Fruit fly (Drosophila melanogaster) whole organism, embryonic: ENCODE data around the gene His3.3A.

Experiments used
- Adf1 ChIP-seq: fragments of 200-800 bp; sonication (Bioruptor generic); IDR thresholded peaks from 2 replicates; pipeline ENCODE4 v1.3.6; 2022; ENCODE audit warnings: missing biosample characterization, missing genetic modification characterization
- Asciz ChIP-seq: fragments of 200-800 bp; sonication (Bioruptor generic); optimal IDR thresholded peaks from 2 replicates; lab custom pipeline; 2017; ENCODE audit warnings: missing biosample characterization, mild to moderate bottlenecking, missing genetic modification characterization, missing genetic modification reagents
- Atf3 ChIP-seq: fragments of 200-800 bp; sonication (Bioruptor generic); optimal IDR thresholded peaks from 3 replicates; lab custom pipeline; 2016; ENCODE audit warnings: missing biosample characterization, missing genetic modification characterization
- CG10366 ChIP-seq: fragments of 200-800 bp; sonication (Bioruptor generic); IDR thresholded peaks from 2 replicates; pipeline ENCODE4 v1.3.6; 2022; ENCODE audit warnings: missing biosample characterization, missing genetic modification characterization
- CG10979 ChIP-seq: fragments of 200-800 bp; sonication (Bioruptor generic); optimal IDR thresholded peaks from 2 replicates; lab custom pipeline; 2018; ENCODE audit warnings: missing biosample characterization, mild to moderate bottlenecking, missing genetic modification characterization, moderate library complexity
- CG12155 ChIP-seq: fragments of 200-800 bp; sonication (Bioruptor generic); optimal IDR thresholded peaks from 3 replicates; lab custom pipeline; 2016; ENCODE audit warnings: missing biosample characterization, missing genetic modification characterization
- CG12659 ChIP-seq: fragments of 200-800 bp; sonication (Bioruptor generic); optimal IDR thresholded peaks from 3 replicates; lab custom pipeline; 2017; ENCODE audit warnings: mild to moderate bottlenecking, missing biosample characterization, missing genetic modification reagents, missing genetic modification characterization
- CG1603 ChIP-seq: fragments of 200-800 bp; sonication (Bioruptor generic); optimal IDR thresholded peaks from 2 replicates; lab custom pipeline; 2019; ENCODE audit warnings: missing biosample characterization, mild to moderate bottlenecking, missing genetic modification characterization, moderate library complexity
- CG17612 ChIP-seq: fragments of 200-800 bp; sonication (Bioruptor generic); IDR thresholded peaks from 2 replicates; pipeline ENCODE4 v1.3.6; 2022; ENCODE audit warnings: missing biosample characterization, missing genetic modification characterization
- CG1792 ChIP-seq: fragments of 200-800 bp; sonication (Bioruptor generic); optimal IDR thresholded peaks from 2 replicates; lab custom pipeline; 2016; ENCODE audit warnings: missing biosample characterization, missing genetic modification characterization
- CG2202 ChIP-seq: fragments of 200-800 bp; sonication (Bioruptor generic); optimal IDR thresholded peaks from 2 replicates; lab custom pipeline; 2018; ENCODE audit warnings: missing biosample characterization, mild to moderate bottlenecking, missing genetic modification characterization
- CG30431 ChIP-seq: fragments of 200-800 bp; sonication (Bioruptor generic); optimal IDR thresholded peaks from 2 replicates; lab custom pipeline; 2017; ENCODE audit warnings: missing biosample characterization, missing genetic modification characterization
- CG31441 ChIP-seq: fragments of 200-800 bp; sonication (Bioruptor generic); IDR thresholded peaks from 2 replicates; pipeline ENCODE4 v1.3.6; 2022; ENCODE audit warnings: missing biosample characterization, missing genetic modification characterization
- CG3407 ChIP-seq: fragments of 200-800 bp; sonication (Bioruptor generic); optimal IDR thresholded peaks from 2 replicates; lab custom pipeline; 2018; ENCODE audit warnings: missing biosample characterization, mild to moderate bottlenecking, missing genetic modification characterization
- CG43689 ChIP-seq: fragments of 200-800 bp; sonication (Bioruptor generic); IDR thresholded peaks from 2 replicates; pipeline ENCODE4 v1.3.6; 2022; ENCODE audit warnings: missing biosample characterization, missing genetic modification characterization
- CG6654 ChIP-seq: fragments of 200-800 bp; sonication (Bioruptor generic); optimal IDR thresholded peaks from 2 replicates; lab custom pipeline; 2017; ENCODE audit warnings: missing biosample characterization, mild to moderate bottlenecking, missing genetic modification characterization
- CG6813 ChIP-seq: fragments of 200-800 bp; sonication (Bioruptor generic); optimal IDR thresholded peaks from 2 replicates; lab custom pipeline; 2017; ENCODE audit warnings: missing biosample characterization, missing genetic modification characterization, mild to moderate bottlenecking, moderate library complexity, missing genetic modification reagents
- CG7372 ChIP-seq: fragments of 200-800 bp; sonication (Bioruptor generic); IDR thresholded peaks from 2 replicates; pipeline ENCODE4 v1.3.6; 2022; ENCODE audit warnings: missing biosample characterization, missing genetic modification characterization
- CG8089 ChIP-seq: fragments of 200-800 bp; sonication (Bioruptor generic); optimal IDR thresholded peaks from 3 replicates; lab custom pipeline; 2016; ENCODE audit warnings: missing biosample characterization, missing genetic modification characterization
- CTCF ChIP-seq: fragments of 200-800 bp; sonication (Bioruptor generic); optimal IDR thresholded peaks from 2 replicates; lab custom pipeline; 2017; ENCODE audit warnings: missing biosample characterization, mild to moderate bottlenecking, missing genetic modification characterization, moderate library complexity
- Dip2 ChIP-seq: fragments of 200-800 bp; sonication (Bioruptor generic); IDR thresholded peaks from 2 replicates; pipeline ENCODE4 v1.3.6; 2022; ENCODE audit warnings: missing biosample characterization, missing genetic modification characterization
- Drgx ChIP-seq: fragments of 200-800 bp; sonication (Bioruptor generic); IDR thresholded peaks from 2 replicates; pipeline ENCODE4 v1.3.6; 2022; ENCODE audit warnings: missing biosample characterization, missing genetic modification characterization
- Ets65A ChIP-seq: fragments of 200-800 bp; sonication (Bioruptor generic); peaks from one replicate; lab custom pipeline; 2016; ENCODE audit warnings: missing biosample characterization, missing genetic modification characterization
- HLHmδ ChIP-seq: fragments of 200-800 bp; sonication (Bioruptor generic); optimal IDR thresholded peaks from 2 replicates; lab custom pipeline; 2018; ENCODE audit warnings: missing biosample characterization, mild to moderate bottlenecking, missing genetic modification characterization, moderate library complexity
- Hr3 ChIP-seq: fragments of 200-800 bp; sonication (Bioruptor generic); optimal IDR thresholded peaks from 3 replicates; lab custom pipeline; 2016; ENCODE audit warnings: missing biosample characterization, missing genetic modification characterization
- Hr51 ChIP-seq, 2 experiments: fragments of 200-800 bp; sonication (Bioruptor generic); optimal IDR thresholded peaks; 2 replicates in 1 of 2; 3 replicates in 1 of 2; lab custom pipeline; 2016 to 2018; ENCODE audit warnings: missing biosample characterization in 2 of 2, missing genetic modification characterization in 2 of 2, mild to moderate bottlenecking in 1 of 2, moderate library complexity in 1 of 2
- Hr78 ChIP-seq, 2 experiments: fragments of 200-800 bp in 1 of 2; fragments of >200 bp in 1 of 2; sonication (Bioruptor generic) in 1 of 2; optimal IDR thresholded peaks; 2 replicates each; lab custom pipeline; 2017 to 2019; ENCODE audit warnings: missing biosample characterization in 2 of 2, missing genetic modification characterization in 2 of 2, mild to moderate bottlenecking in 1 of 2, moderate library complexity in 1 of 2
- Med ChIP-seq: fragments of 200-800 bp; sonication (Bioruptor generic); peaks from one replicate; lab custom pipeline; 2016; ENCODE audit warnings: missing biosample characterization, missing genetic modification characterization, mild to moderate bottlenecking, inconsistent platforms, moderate library complexity
- Mrtf ChIP-seq: fragments of 200-800 bp; sonication (Bioruptor generic); IDR thresholded peaks from 3 replicates; pipeline ENCODE4 v1.3.6; 2022; ENCODE audit warnings: missing biosample characterization, missing genetic modification characterization
- Neu2 ChIP-seq: fragments of 200-800 bp; sonication (Bioruptor generic); optimal IDR thresholded peaks from 3 replicates; lab custom pipeline; 2016; ENCODE audit warnings: missing biosample characterization, missing genetic modification characterization, borderline replicate concordance
- Nf-YB ChIP-seq: fragments of 200-800 bp; sonication (Bioruptor generic); optimal IDR thresholded peaks from 3 replicates; lab custom pipeline; 2019; ENCODE audit warnings: missing biosample characterization, mild to moderate bottlenecking, missing genetic modification characterization, moderate library complexity
- Opbp ChIP-seq: fragments of 200-800 bp; sonication (Bioruptor generic); IDR thresholded peaks from 3 replicates; pipeline ENCODE4 v1.3.6; 2022; ENCODE audit warnings: missing biosample characterization, missing genetic modification characterization; ENCODE audit not compliant: partially characterized antibody
- Trl ChIP-seq, 3 experiments: fragments of >200 bp in 2 of 3; fragments of 200-800 bp in 1 of 3; sonication (Bioruptor generic) in 1 of 3; optimal IDR thresholded peaks; 2 replicates in 1 of 3; 3 replicates in 2 of 3; lab custom pipeline; 2016 to 2017; ENCODE audit warnings: missing biosample characterization in 1 of 3, missing genetic modification characterization in 1 of 3
- bigmax ChIP-seq: fragments of 200-800 bp; sonication (Bioruptor generic); optimal IDR thresholded peaks from 2 replicates; lab custom pipeline; 2018; ENCODE audit warnings: missing biosample characterization, mild to moderate bottlenecking, missing genetic modification characterization
- bowl ChIP-seq: fragments of 200-800 bp; sonication (Bioruptor generic); IDR thresholded peaks from 2 replicates; pipeline ENCODE4 v1.3.6; 2022; ENCODE audit warnings: missing biosample characterization, missing genetic modification characterization
- chm ChIP-seq: fragments of 200-800 bp; sonication (Bioruptor generic); IDR thresholded peaks from 2 replicates; pipeline ENCODE4 v1.3.6; 2022; ENCODE audit warnings: missing biosample characterization, missing genetic modification characterization
- ems ChIP-seq: fragments of 200-800 bp; sonication (Bioruptor generic); optimal IDR thresholded peaks from 3 replicates; lab custom pipeline; 2016; ENCODE audit warnings: missing biosample characterization, missing genetic modification characterization
- gcm2 ChIP-seq: fragments of 200-800 bp; sonication (Bioruptor generic); optimal IDR thresholded peaks from 2 replicates; lab custom pipeline; 2016; ENCODE audit warnings: missing biosample characterization, missing genetic modification characterization
- kay ChIP-seq: fragments of 200-800 bp; sonication (Bioruptor generic); optimal IDR thresholded peaks from 2 replicates; lab custom pipeline; 2016; ENCODE audit warnings: missing biosample characterization, missing genetic modification characterization
- knrl ChIP-seq: fragments of 200-800 bp; sonication (Bioruptor generic); IDR thresholded peaks from 3 replicates; pipeline ENCODE4 v1.3.6; 2022; ENCODE audit warnings: missing biosample characterization, missing genetic modification characterization; ENCODE audit not compliant: partially characterized antibody
- mld ChIP-seq: fragments of 200-800 bp; sonication (Bioruptor generic); IDR thresholded peaks from 3 replicates; pipeline ENCODE4 v1.3.6; 2022; ENCODE audit warnings: missing biosample characterization, missing genetic modification characterization; ENCODE audit not compliant: partially characterized antibody
- pb ChIP-seq: fragments of 200-800 bp; sonication (Bioruptor generic); optimal IDR thresholded peaks from 3 replicates; lab custom pipeline; 2016; ENCODE audit warnings: missing biosample characterization, missing genetic modification characterization
- pnt ChIP-seq: fragments of 200-800 bp; sonication (Bioruptor generic); optimal IDR thresholded peaks from 3 replicates; lab custom pipeline; 2016; ENCODE audit warnings: missing biosample characterization, missing genetic modification characterization
- ranshi ChIP-seq: fragments of 200-800 bp; sonication (Bioruptor generic); IDR thresholded peaks from 2 replicates; pipeline ENCODE4 v1.3.6; 2022; ENCODE audit warnings: missing biosample characterization, missing genetic modification characterization
- sisA ChIP-seq: fragments of 200-800 bp; sonication (Bioruptor generic); IDR thresholded peaks from 2 replicates; pipeline ENCODE4 v1.3.6; 2022; ENCODE audit warnings: missing biosample characterization, missing genetic modification characterization
- slbo ChIP-seq: fragments of 200-800 bp; sonication (Bioruptor generic); IDR thresholded peaks from 2 replicates; pipeline ENCODE4 v1.3.6; 2022; ENCODE audit warnings: missing biosample characterization, missing genetic modification characterization
- tup ChIP-seq: fragments of 200-800 bp; sonication (Bioruptor generic); optimal IDR thresholded peaks from 2 replicates; lab custom pipeline; 2016; ENCODE audit warnings: missing biosample characterization, mild to moderate bottlenecking, missing genetic modification characterization, moderate library complexity
- tx ChIP-seq: fragments of 200-800 bp; sonication (Bioruptor generic); optimal IDR thresholded peaks from 2 replicates; lab custom pipeline; 2016; ENCODE audit warnings: missing biosample characterization, missing genetic modification characterization
- wor ChIP-seq: fragments of 200-800 bp; sonication (Bioruptor generic); IDR thresholded peaks from 2 replicates; pipeline ENCODE4 v1.3.6; 2022; ENCODE audit warnings: missing biosample characterization, missing genetic modification characterization
- z ChIP-seq: fragments of 200-800 bp; sonication (Bioruptor generic); IDR thresholded peaks from 3 replicates; pipeline ENCODE4 v1.3.6; 2022; ENCODE audit warnings: missing biosample characterization, missing genetic modification characterization

His3.3A gene

dm6 chr2L:5060952-5061478 lies 6.2 kb downstream of the His3.3A start (continued):
- TF ChIP-seq HLHmδ (GFP tag; lab: Kevin White, UChicago) (no peak), z (GFP tag; lab: Robert Waterston, UW) (peak; percentile 60; the same call in 2 of the 3 replicates), tup (GFP tag; lab: Kevin White, UChicago) (peak; percentile 56), CG2202 (tag; lab: Kevin White, UChicago) (no peak), sisA (GFP tag; lab: Robert Waterston, UW) (peak; percentile 66), kay (GFP tag; lab: Kevin White, UChicago) (peak; percentile 74), mld (GFP tag; lab: Robert Waterston, UW) (no peak), Mrtf (GFP tag; lab: Robert Waterston, UW) (peak; percentile 36; the same call in 2 of the 3 replicates), CTCF (GFP tag; lab: Kevin White, UChicago) (no peak), CG10366 (GFP tag; lab: Robert Waterston, UW) (peak; percentile 51), wor (GFP tag; lab: Robert Waterston, UW) (0 out of 2 replicates have a peak, but pooled peaks have one; percentile 19), CG1792 (peak; percentile 56), Nf-YB (GFP tag; lab: Kevin White, UChicago) (peak; percentile 42), slbo (GFP tag; lab: Robert Waterston, UW) (peak; percentile 78), CG31441 (GFP tag; lab: Robert Waterston, UW) (peak; percentile 54; the same call in 1 of the 2 replicates), CG30431 (GFP tag; lab: Kevin White, UChicago) (no peak), Trl (optimal IDR thresholded peaks at IDR 0.05; lab: Kevin White, UChicago) (no peak), Trl (GFP tag; optimal IDR thresholded peaks at IDR 0.05; lab: Kevin White, UChicago) (peak; percentile 77), CG6813 (GFP tag; lab: Kevin White, UChicago) (peak; percentile 78), Ets65A (GFP tag; lab: Kevin White, UChicago) (peak; percentile 88), ems (GFP tag; lab: Kevin White, UChicago) (peak; percentile 62), CG6654 (GFP tag; lab: Kevin White, UChicago) (no peak), Drgx (GFP tag; lab: Robert Waterston, UW) (no peak), CG10979 (tag; lab: Kevin White, UChicago) (peak; percentile 66), Atf3 (GFP tag; lab: Kevin White, UChicago) (no peak), Dip2 (no peak), CG43689 (GFP tag; lab: Robert Waterston, UW) (0 out of 2 replicates have a peak, but pooled peaks have one; percentile 36), Asciz (GFP tag; lab: Kevin White, UChicago) (peak; percentile 72), bigmax (GFP tag; lab: Kevin White, UChicago) (no peak), CG12155 (GFP tag; lab: Kevin White, UChicago) (peak; percentile 42), tx (no peak), ranshi (GFP tag; lab: Robert Waterston, UW) (peak; percentile 70), gcm2 (GFP tag; lab: Kevin White, UChicago) (peak; percentile 37), Opbp (GFP tag; lab: Robert Waterston, UW) (no peak), Med (GFP tag; lab: Kevin White, UChicago) (peak; percentile 93), bowl (GFP tag; lab: Robert Waterston, UW) (peak; percentile 56; the same call in 1 of the 2 replicates), CG7372 (no peak; the same call in 1 of the 2 replicates), CG1603 (tag; lab: Kevin White, UChicago) (peak; percentile 54), pnt (GFP tag; lab: Kevin White, UChicago) (peak; percentile 60), Hr51 (GFP tag; optimal IDR thresholded peaks at IDR 0.05; lab: Kevin White, UChicago) (peak in 1 of 2 experiments; percentile 63), CG12659 (GFP tag; lab: Kevin White, UChicago) (peak; percentile 57), CG8089 (GFP tag; lab: Kevin White, UChicago) (no peak), CG3407 (GFP tag; lab: Kevin White, UChicago) (peak; percentile 47), chm (no peak), Hr78 (GFP tag; optimal IDR thresholded peaks at IDR 0.05; lab: Kevin White, UChicago) (no peak), Hr3 (GFP tag; lab: Kevin White, UChicago) (peak; percentile 44), Neu2 (GFP tag; lab: Kevin White, UChicago) (no peak), knrl (GFP tag; lab: Robert Waterston, UW) (no peak), CG17612 (GFP tag; lab: Robert Waterston, UW) (no peak), pb (GFP tag; lab: Kevin White, UChicago) (peak; percentile 22), Adf1 (no peak)
